Worm (Caenorhabditis elegans) whole organism, mixed stage, embryonic: ENCODE results near the gene Y62H9A.3.

ENCODE experiments used
- ces-1 ChIP-seq: fragments of 150-350 bp; optimal IDR thresholded peaks from 2 replicates; lab custom pipeline; 2014; ENCODE audit warnings: missing biosample characterization, missing genetic modification reagents, missing genetic modification characterization
- elt-1 ChIP-seq: sonication (generic microtip); optimal IDR thresholded peaks from 2 replicates; lab custom pipeline; 2017; ENCODE audit warnings: missing genetic modification characterization, mild to moderate bottlenecking, missing compliant biosample characterization, antibody characterized with exemption, moderate library complexity, borderline replicate concordance; ENCODE audit not compliant: insufficient read depth
- elt-3 ChIP-seq: fragments of 150-350 bp; optimal IDR thresholded peaks from 2 replicates; lab custom pipeline; 2014; ENCODE audit warnings: missing biosample characterization, missing genetic modification characterization
- mab-5 ChIP-seq: fragments of 150-350 bp; optimal IDR thresholded peaks from 2 replicates; lab custom pipeline; 2014; ENCODE audit warnings: missing biosample characterization, missing genetic modification characterization
- nhr-12 ChIP-seq: fragments of 150-350 bp; optimal IDR thresholded peaks from 2 replicates; lab custom pipeline; 2014; ENCODE audit warnings: missing biosample characterization, missing genetic modification characterization
- nhr-237 ChIP-seq: fragments of 150-350 bp; optimal IDR thresholded peaks from 2 replicates; lab custom pipeline; 2014; ENCODE audit warnings: missing biosample characterization, missing genetic modification characterization
- nhr-28 ChIP-seq: fragments of 150-350 bp; optimal IDR thresholded peaks from 2 replicates; lab custom pipeline; 2014; ENCODE audit warnings: missing biosample characterization, missing genetic modification characterization
- snpc-4 ChIP-seq: fragments of 150-350 bp; optimal IDR thresholded peaks from 2 replicates; lab custom pipeline; 2014; ENCODE audit warnings: missing biosample characterization, missing genetic modification characterization
- unc-62 ChIP-seq: fragments of 150-350 bp; optimal IDR thresholded peaks from 2 replicates; lab custom pipeline; 2014; ENCODE audit warnings: missing biosample characterization, missing genetic modification reagents, missing genetic modification characterization
- zip-8 ChIP-seq: fragments of 150-350 bp; optimal IDR thresholded peaks from 2 replicates; lab custom pipeline; 2014; ENCODE audit warnings: missing biosample characterization, missing genetic modification characterization
- ztf-11 ChIP-seq: fragments of 150-350 bp; optimal IDR thresholded peaks from 2 replicates; lab custom pipeline; 2014; ENCODE audit warnings: missing biosample characterization, missing genetic modification characterization

- TF ChIP-seq mab-5 (no peak), unc-62 (GFP tag; lab: Kevin White, UChicago) (no peak), nhr-237 (tag; lab: Kevin White, UChicago) (no peak), elt-3 (tag; lab: Kevin White, UChicago) (no peak), ztf-11 (tag; lab: Kevin White, UChicago) (no peak), snpc-4 (tag; lab: Kevin White, UChicago) (no peak), zip-8 (no peak), elt-1 (tag; lab: Kevin White, UChicago) (no peak), nhr-12 (tag; lab: Kevin White, UChicago) (no peak), nhr-28 (no peak), ces-1 (GFP tag; lab: Kevin White, UChicago) (no peak)
These were observed 29.4 kb upstream of the Y62H9A.3 start for ce11 chrX:11909168-11909567.
